Fruit fly (Drosophila melanogaster) whole organism, prepupa: ENCODE data around the gene Hsc70-3.

Experiments
- Blimp-1 ChIP-seq: fragments of 200-800 bp; sonication (Bioruptor generic); optimal IDR thresholded peaks from 3 replicates; lab custom pipeline; 2017; ENCODE audit warnings: missing biosample characterization, missing genetic modification characterization, mild to moderate bottlenecking, moderate library complexity, missing genetic modification reagents
- CG10631 ChIP-seq: fragments of 200-800 bp; sonication (Bioruptor generic); optimal IDR thresholded peaks from 2 replicates; lab custom pipeline; 2016; ENCODE audit warnings: missing biosample characterization, missing genetic modification characterization
- CG11294 ChIP-seq: fragments of 200-800 bp; sonication (Bioruptor generic); IDR thresholded peaks from 2 replicates; pipeline ENCODE4 v1.3.6; 2022; ENCODE audit warnings: missing biosample characterization, missing genetic modification characterization
- CG11902 ChIP-seq: fragments of 200-800 bp; sonication (Bioruptor generic); optimal IDR thresholded peaks from 3 replicates; lab custom pipeline; 2016; ENCODE audit warnings: missing biosample characterization, missing genetic modification characterization
- CG15336 ChIP-seq: fragments of 200-800 bp; sonication (Bioruptor generic); IDR thresholded peaks from 2 replicates; pipeline ENCODE4 v1.3.6; 2022; ENCODE audit warnings: missing biosample characterization, missing genetic modification characterization
- CG1621 ChIP-seq: fragments of 200-800 bp; sonication (Bioruptor generic); optimal IDR thresholded peaks from 3 replicates; lab custom pipeline; 2018; ENCODE audit warnings: missing biosample characterization, mild to moderate bottlenecking, missing genetic modification characterization
- CG16779 ChIP-seq: fragments of 200-800 bp; sonication (Bioruptor generic); optimal IDR thresholded peaks from 3 replicates; lab custom pipeline; 2017; ENCODE audit warnings: missing biosample characterization, mild to moderate bottlenecking, missing genetic modification characterization
- CG3032 ChIP-seq: fragments of 200-800 bp; optimal IDR thresholded peaks from 2 replicates; lab custom pipeline; 2019; ENCODE audit warnings: missing biosample characterization, mild to moderate bottlenecking, missing genetic modification characterization, moderate library complexity
- CG31627 ChIP-seq: fragments of 200-800 bp; sonication (Bioruptor generic); optimal IDR thresholded peaks from 3 replicates; lab custom pipeline; 2016; ENCODE audit warnings: missing biosample characterization, missing genetic modification characterization
- CG32006 ChIP-seq: fragments of 200-800 bp; sonication (Bioruptor generic); optimal IDR thresholded peaks from 3 replicates; lab custom pipeline; 2017; ENCODE audit warnings: missing biosample characterization, mild to moderate bottlenecking, missing genetic modification characterization
- CG34406 ChIP-seq: fragments of 200-800 bp; sonication (Bioruptor generic); optimal IDR thresholded peaks from 3 replicates; lab custom pipeline; 2016; ENCODE audit warnings: missing biosample characterization, missing genetic modification characterization
- CG3919 ChIP-seq: fragments of 200-800 bp; sonication (Bioruptor generic); optimal IDR thresholded peaks from 3 replicates; lab custom pipeline; 2016; ENCODE audit warnings: missing biosample characterization, missing genetic modification characterization
- CG6163 ChIP-seq: fragments of 200-800 bp; sonication (Bioruptor generic); IDR thresholded peaks from 3 replicates; pipeline ENCODE4 v1.3.6; 2022; ENCODE audit warnings: missing biosample characterization, missing genetic modification characterization
- CG6276 ChIP-seq: fragments of 200-800 bp; sonication (Bioruptor generic); optimal IDR thresholded peaks from 2 replicates; lab custom pipeline; 2017; ENCODE audit warnings: missing biosample characterization, mild to moderate bottlenecking, missing genetic modification characterization
- CG6792 ChIP-seq: fragments of 200-800 bp; sonication (Bioruptor generic); optimal IDR thresholded peaks from 3 replicates; lab custom pipeline; 2016; ENCODE audit warnings: missing biosample characterization, missing genetic modification characterization
- CG6808 ChIP-seq: fragments of 200-800 bp; sonication (Bioruptor generic); optimal IDR thresholded peaks from 3 replicates; lab custom pipeline; 2017; ENCODE audit warnings: missing biosample characterization, missing genetic modification characterization, mild to moderate bottlenecking, moderate library complexity, missing genetic modification reagents
- CG6854 ChIP-seq: fragments of 200-800 bp; sonication (Bioruptor generic); optimal IDR thresholded peaks from 2 replicates; lab custom pipeline; 2017; ENCODE audit warnings: missing biosample characterization, mild to moderate bottlenecking, missing genetic modification characterization
- CG7368 ChIP-seq: fragments of 200-800 bp; sonication (Bioruptor generic); optimal IDR thresholded peaks from 3 replicates; lab custom pipeline; 2016; ENCODE audit warnings: missing biosample characterization, missing genetic modification characterization
- CG8119 ChIP-seq: fragments of 200-800 bp; sonication (Bioruptor generic); IDR thresholded peaks from 3 replicates; pipeline ENCODE4 v1.3.6; 2022; ENCODE audit warnings: missing biosample characterization, missing genetic modification characterization
- CG8319 ChIP-seq: fragments of 200-800 bp; sonication (Bioruptor generic); optimal IDR thresholded peaks from 3 replicates; lab custom pipeline; 2016; ENCODE audit warnings: missing biosample characterization, missing genetic modification characterization
- CG8632 ChIP-seq: fragments of 200-800 bp; sonication (Bioruptor generic); optimal IDR thresholded peaks from 3 replicates; lab custom pipeline; 2016; ENCODE audit warnings: missing biosample characterization, missing genetic modification characterization
- CG9139 ChIP-seq: fragments of 200-800 bp; sonication (Bioruptor generic); optimal IDR thresholded peaks from 3 replicates; lab custom pipeline; 2017; ENCODE audit warnings: missing biosample characterization, mild to moderate bottlenecking, missing genetic modification characterization
- Eip78C ChIP-seq: fragments of 200-800 bp; sonication (Bioruptor generic); peaks from one replicate; lab custom pipeline; 2016; ENCODE audit warnings: missing biosample characterization, missing genetic modification characterization
- Eip93F ChIP-seq: fragments of 200-800 bp; sonication (Bioruptor generic); optimal IDR thresholded peaks from 2 replicates; lab custom pipeline; 2016; ENCODE audit warnings: missing biosample characterization, mild to moderate bottlenecking, missing genetic modification characterization
- Ets21C ChIP-seq: fragments of 200-800 bp; sonication (Bioruptor generic); optimal IDR thresholded peaks from 3 replicates; lab custom pipeline; 2016; ENCODE audit warnings: missing biosample characterization, missing genetic modification characterization
- Ets96B ChIP-seq: fragments of 200-800 bp; optimal IDR thresholded peaks from 2 replicates; lab custom pipeline; 2019; ENCODE audit warnings: missing biosample characterization, mild to moderate bottlenecking, missing genetic modification characterization, moderate library complexity
- Gug ChIP-seq: fragments of 200-800 bp; sonication (Bioruptor generic); IDR thresholded peaks from 2 replicates; pipeline ENCODE4 v1.3.6; 2022; ENCODE audit warnings: missing biosample characterization, missing genetic modification characterization
- Hr38 ChIP-seq: sonication (Bioruptor generic); optimal IDR thresholded peaks from 2 replicates; lab custom pipeline; 2016; ENCODE audit warnings: missing biosample characterization, missing genetic modification characterization
- Hr39 ChIP-seq: fragments of 200-800 bp; sonication (Bioruptor generic); optimal IDR thresholded peaks from 2 replicates; lab custom pipeline; 2016; ENCODE audit warnings: missing biosample characterization, missing genetic modification characterization
- Lpt ChIP-seq: fragments of 200-800 bp; sonication (Bioruptor generic); optimal IDR thresholded peaks from 3 replicates; lab custom pipeline; 2016; ENCODE audit warnings: missing biosample characterization, missing genetic modification characterization
- Met ChIP-seq: fragments of 200-800 bp; sonication (Bioruptor generic); optimal IDR thresholded peaks from 3 replicates; lab custom pipeline; 2016; ENCODE audit warnings: missing biosample characterization, missing genetic modification characterization
- OdsH ChIP-seq: fragments of 200-800 bp; sonication (Bioruptor generic); optimal IDR thresholded peaks from 3 replicates; lab custom pipeline; 2016; ENCODE audit warnings: missing biosample characterization, missing genetic modification characterization
- Smox ChIP-seq: fragments of 200-800 bp; sonication (Bioruptor generic); optimal IDR thresholded peaks from 3 replicates; lab custom pipeline; 2016; ENCODE audit warnings: missing biosample characterization, missing genetic modification characterization
- Sox14 ChIP-seq: fragments of 200-800 bp; sonication (Bioruptor generic); optimal IDR thresholded peaks from 3 replicates; lab custom pipeline; 2016; ENCODE audit warnings: missing biosample characterization, missing genetic modification characterization
- Sox15 ChIP-seq: fragments of 200-800 bp; sonication (Bioruptor generic); optimal IDR thresholded peaks from 3 replicates; lab custom pipeline; 2016; ENCODE audit warnings: missing biosample characterization, missing genetic modification characterization
- achi ChIP-seq: fragments of 200-800 bp; sonication (Bioruptor generic); optimal IDR thresholded peaks from 3 replicates; lab custom pipeline; 2016; ENCODE audit warnings: missing biosample characterization, missing genetic modification characterization
- acj6 ChIP-seq: fragments of 200-800 bp; sonication (Bioruptor generic); optimal IDR thresholded peaks from 3 replicates; lab custom pipeline; 2016; ENCODE audit warnings: missing biosample characterization, missing genetic modification characterization
- cyc ChIP-seq: fragments of 200-800 bp; sonication (Bioruptor generic); optimal IDR thresholded peaks from 3 replicates; lab custom pipeline; 2016; ENCODE audit warnings: missing biosample characterization, missing genetic modification characterization
- dsx ChIP-seq: fragments of 200-800 bp; optimal IDR thresholded peaks from 3 replicates; lab custom pipeline; 2019; ENCODE audit warnings: missing biosample characterization, mild to moderate bottlenecking, missing genetic modification characterization, moderate library complexity; ENCODE audit not compliant: poor library complexity, severe bottlenecking
- eg ChIP-seq: fragments of 200-800 bp; sonication (Bioruptor generic); IDR thresholded peaks from 3 replicates; pipeline ENCODE4 v1.3.6; 2022; ENCODE audit warnings: missing biosample characterization, missing genetic modification characterization
- esn ChIP-seq: fragments of 200-800 bp; sonication (Bioruptor generic); optimal IDR thresholded peaks from 2 replicates; lab custom pipeline; 2016; ENCODE audit warnings: missing biosample characterization, mild to moderate bottlenecking, missing genetic modification characterization, moderate library complexity
- fd59A ChIP-seq: fragments of 200-800 bp; sonication (Bioruptor generic); optimal IDR thresholded peaks from 2 replicates; lab custom pipeline; 2017; ENCODE audit warnings: missing biosample characterization, mild to moderate bottlenecking, missing genetic modification characterization, missing genetic modification reagents
- fd85E ChIP-seq: fragments of 200-800 bp; sonication (Bioruptor generic); optimal IDR thresholded peaks from 3 replicates; lab custom pipeline; 2016; ENCODE audit warnings: missing biosample characterization, missing genetic modification characterization
- fkh ChIP-seq: fragments of 200-800 bp; sonication (Bioruptor generic); optimal IDR thresholded peaks from 3 replicates; lab custom pipeline; 2017; ENCODE audit warnings: missing biosample characterization, mild to moderate bottlenecking, missing genetic modification characterization, moderate library complexity
- lz ChIP-seq: fragments of 200-800 bp; sonication (Bioruptor generic); optimal IDR thresholded peaks from 3 replicates; lab custom pipeline; 2016; ENCODE audit warnings: missing biosample characterization, missing genetic modification characterization
- net ChIP-seq: fragments of 200-800 bp; sonication (Bioruptor generic); optimal IDR thresholded peaks from 3 replicates; lab custom pipeline; 2016; ENCODE audit warnings: missing biosample characterization, missing genetic modification characterization
- salr ChIP-seq, 2 experiments: fragments of 200-800 bp; sonication (Bioruptor generic); optimal IDR thresholded peaks; 3 replicates each; lab custom pipeline; 2016 to 2018; ENCODE audit warnings: missing biosample characterization in 2 of 2, missing genetic modification characterization in 2 of 2, mild to moderate bottlenecking in 1 of 2
- spab ChIP-seq: fragments of 200-800 bp; sonication (Bioruptor generic); optimal IDR thresholded peaks from 2 replicates; lab custom pipeline; 2017; ENCODE audit warnings: missing biosample characterization, mild to moderate bottlenecking, missing genetic modification characterization, missing genetic modification reagents
- ss ChIP-seq, 2 experiments: fragments of 200-800 bp; sonication (Bioruptor generic); optimal IDR thresholded peaks; 2 replicates in 1 of 2; 3 replicates in 1 of 2; lab custom pipeline; 2017 to 2018; ENCODE audit warnings: mild to moderate bottlenecking in 2 of 2, missing biosample characterization in 2 of 2, missing genetic modification characterization in 2 of 2, moderate library complexity in 1 of 2
- svp ChIP-seq: fragments of 200-800 bp; sonication (Bioruptor generic); peaks from one replicate; lab custom pipeline; 2016; ENCODE audit warnings: missing biosample characterization, missing genetic modification characterization
- topi ChIP-seq: fragments of 200-800 bp; sonication (Bioruptor generic); optimal IDR thresholded peaks from 3 replicates; lab custom pipeline; 2016; ENCODE audit warnings: missing biosample characterization, missing genetic modification characterization

Hsc70-3 gene

DNA sequence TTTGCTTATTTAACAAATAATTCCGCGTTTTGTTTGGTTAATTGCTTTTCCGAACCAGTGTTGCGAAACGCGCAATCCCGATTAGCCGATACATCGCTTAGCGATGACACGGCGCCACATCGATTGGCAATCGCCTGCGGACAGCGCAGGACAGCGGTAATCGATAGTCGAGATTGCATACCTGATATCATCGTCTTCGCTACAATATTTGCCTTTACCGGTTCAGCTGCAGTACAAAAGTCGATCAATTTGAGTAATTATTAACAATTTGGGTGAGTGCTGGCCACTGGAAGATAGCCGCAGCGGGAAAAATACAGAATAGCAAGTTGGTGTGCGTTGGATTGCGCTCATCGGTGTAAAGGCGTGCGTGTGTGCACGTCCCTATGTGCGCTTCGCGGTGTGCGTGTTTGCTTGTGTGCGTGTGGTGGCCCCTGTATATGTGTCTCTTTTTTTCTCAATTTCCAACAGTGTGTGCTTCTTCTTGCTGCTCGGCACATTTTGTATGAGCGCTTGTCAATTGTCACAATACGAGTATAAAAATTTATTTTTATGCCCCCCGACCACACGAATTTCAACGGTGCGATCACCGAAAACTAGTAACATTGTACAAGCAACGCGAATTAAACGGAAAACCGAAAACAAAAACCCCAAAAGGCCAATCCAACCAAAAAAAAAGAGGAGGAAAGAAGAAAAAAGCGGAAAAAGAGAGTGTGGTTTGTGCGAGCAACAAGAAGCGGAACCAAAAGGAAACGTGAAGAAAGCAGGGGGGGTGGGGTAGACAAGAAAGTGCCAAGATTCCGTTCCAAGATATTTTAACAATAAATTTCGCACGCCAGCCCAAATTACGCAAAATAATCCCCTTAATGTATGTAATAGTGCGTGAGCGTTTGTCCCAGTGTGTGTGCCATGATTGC is 14.2 kb downstream of the Hsc70-3 start, which contains the start of gene CkIIbeta:
Gene CkIIbeta, plus strand, starts transcription at position 119 of the 914 bp plus-strand sequence.
- TF ChIP-seq CG6163 (GFP tag; lab: Robert Waterston, UW) (no peak), acj6 (GFP tag; lab: Kevin White, UChicago) (no peak), CG3919 (GFP tag; lab: Kevin White, UChicago) (peak; percentile 30), CG32006 (no peak), Gug (GFP tag; lab: Robert Waterston, UW) (no peak), eg (no peak), CG8319 (no peak), CG8119 (GFP tag; lab: Robert Waterston, UW) (no peak), CG6808 (peak; percentile 22), topi (GFP tag; lab: Kevin White, UChicago) (peak; percentile 36), fd85E (GFP tag; lab: Kevin White, UChicago) (no peak), CG7368 (GFP tag; lab: Kevin White, UChicago) (no peak), CG31627 (GFP tag; lab: Kevin White, UChicago) (peak; percentile 37), Eip78C (GFP tag; lab: Kevin White, UChicago) (peak; percentile 83), salr (GFP tag; optimal IDR thresholded peaks at IDR 0.05; lab: Kevin White, UChicago) (no peak), CG6854 (peak; percentile 3), svp (GFP tag; lab: Kevin White, UChicago) (peak; percentile 66), CG9139 (peak; percentile 38), cyc (GFP tag; lab: Kevin White, UChicago) (peak; percentile 17), fd59A (GFP tag; lab: Kevin White, UChicago) (no peak), CG8632 (no peak), CG11902 (no peak), net (GFP tag; lab: Kevin White, UChicago) (no peak), Ets96B (tag; lab: Kevin White, UChicago) (no peak), Sox15 (GFP tag; lab: Kevin White, UChicago) (no peak), Hr39 (peak; percentile 50), spab (GFP tag; lab: Kevin White, UChicago) (no peak), CG34406 (no peak), CG16779 (tag; lab: Kevin White, UChicago) (peak; percentile 31), achi (GFP tag; lab: Kevin White, UChicago) (no peak), lz (peak; percentile 23), CG1621 (no peak), dsx (GFP tag; lab: Kevin White, UChicago) (peak; percentile 17), CG10631 (GFP tag; lab: Kevin White, UChicago) (peak; percentile 1), Blimp-1 (GFP tag; lab: Kevin White, UChicago) (no peak), OdsH (GFP tag; lab: Kevin White, UChicago) (peak; percentile 20), ss (GFP tag; optimal IDR thresholded peaks at IDR 0.05; lab: Kevin White, UChicago) (peak; percentile 30 to 46), Ets21C (GFP tag; lab: Kevin White, UChicago) (no peak), CG3032 (tag; lab: Kevin White, UChicago) (no peak), Smox (GFP tag; lab: Kevin White, UChicago) (no peak), Sox14 (GFP tag; lab: Kevin White, UChicago) (peak; percentile 44), Hr38 (GFP tag; lab: Kevin White, UChicago) (no peak), Met (GFP tag; lab: Kevin White, UChicago) (no peak), fkh (peak; percentile 73), CG11294 (GFP tag; lab: Robert Waterston, UW) (no peak), CG6792 (GFP tag; lab: Kevin White, UChicago) (peak; percentile 28), Lpt (no peak), Eip93F (no peak), CG6276 (GFP tag; lab: Kevin White, UChicago) (peak; percentile 1), esn (peak; percentile 39), CG15336 (peak; percentile 17; the same call in 1 of the 2 replicates)
